Fruit fly (Drosophila melanogaster) S2 (cell line): Measurements from ENCODE around the gene Cht7.

Experiments used
- CG8478 ChIP-seq: fragments of >200 bp; optimal IDR thresholded peaks from 2 replicates; lab custom pipeline; 2018
- CTCF ChIP-seq, 2 experiments: fragments of >200 bp; optimal IDR thresholded peaks; 2 replicates each; lab custom pipeline; 2018

The Cht7 gene

dm6 chr3L:3106908-3107821 is at the start of gene Cht7:
TSS of gene Cht7 (minus strand) at chr3L:3106958.
- TF ChIP-seq CG8478 (lab: Kevin White, UChicago) = no peak
- TF ChIP-seq CTCF (optimal IDR thresholded peaks at IDR 0.05; lab: Kevin White, UChicago) = no peak

dm6 chr3L:3150376-3150775 is 43.6 kb upstream of the Cht7 start:
- TF ChIP-seq CG8478 (lab: Kevin White, UChicago) = no peak
- no peak for TF ChIP-seq CTCF (optimal IDR thresholded peaks at IDR 0.05; lab: Kevin White, UChicago)

DNA sequence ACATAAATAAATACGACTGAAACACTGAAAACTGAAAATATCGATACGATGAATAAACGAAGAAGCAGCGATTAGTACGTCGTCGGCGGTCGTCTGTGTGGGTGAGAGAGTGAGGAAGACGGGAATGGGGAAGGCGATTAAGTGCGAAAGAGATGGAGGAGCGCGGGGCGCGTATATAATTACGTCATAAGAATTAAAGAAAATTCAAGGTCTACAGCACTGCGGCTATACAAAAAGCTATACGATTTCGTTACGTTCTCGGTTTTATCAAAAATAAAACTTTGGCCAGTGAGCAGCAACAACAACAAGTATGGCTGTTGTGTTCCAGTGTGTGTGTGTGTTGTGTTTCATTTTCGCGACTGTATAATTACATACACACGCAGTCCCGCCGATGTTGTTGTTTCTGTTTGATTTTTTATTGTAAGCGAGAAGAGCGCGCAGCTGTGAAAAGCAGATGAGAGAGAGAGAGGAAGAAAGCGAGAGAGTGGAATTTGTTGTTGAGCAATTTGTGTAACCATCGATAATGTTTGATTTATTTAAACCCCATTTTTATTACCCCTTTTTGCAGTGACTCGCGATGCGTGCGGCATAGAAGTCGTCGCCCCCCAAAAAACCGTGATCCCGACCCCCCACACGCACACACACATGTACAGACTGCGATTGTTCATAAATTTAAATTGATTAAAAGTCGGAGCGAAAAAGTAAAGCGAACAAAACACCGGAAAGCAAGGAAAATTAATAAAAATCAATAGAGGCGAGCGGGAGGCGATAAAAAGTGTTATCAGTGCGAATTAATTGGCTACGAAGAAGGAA is 42.5 kb upstream of the Cht7 start:
- TF ChIP-seq CTCF (optimal IDR thresholded peaks at IDR 0.05; lab: Kevin White, UChicago) (no peak), CG8478 (lab: Kevin White, UChicago) (no peak)

DNA sequence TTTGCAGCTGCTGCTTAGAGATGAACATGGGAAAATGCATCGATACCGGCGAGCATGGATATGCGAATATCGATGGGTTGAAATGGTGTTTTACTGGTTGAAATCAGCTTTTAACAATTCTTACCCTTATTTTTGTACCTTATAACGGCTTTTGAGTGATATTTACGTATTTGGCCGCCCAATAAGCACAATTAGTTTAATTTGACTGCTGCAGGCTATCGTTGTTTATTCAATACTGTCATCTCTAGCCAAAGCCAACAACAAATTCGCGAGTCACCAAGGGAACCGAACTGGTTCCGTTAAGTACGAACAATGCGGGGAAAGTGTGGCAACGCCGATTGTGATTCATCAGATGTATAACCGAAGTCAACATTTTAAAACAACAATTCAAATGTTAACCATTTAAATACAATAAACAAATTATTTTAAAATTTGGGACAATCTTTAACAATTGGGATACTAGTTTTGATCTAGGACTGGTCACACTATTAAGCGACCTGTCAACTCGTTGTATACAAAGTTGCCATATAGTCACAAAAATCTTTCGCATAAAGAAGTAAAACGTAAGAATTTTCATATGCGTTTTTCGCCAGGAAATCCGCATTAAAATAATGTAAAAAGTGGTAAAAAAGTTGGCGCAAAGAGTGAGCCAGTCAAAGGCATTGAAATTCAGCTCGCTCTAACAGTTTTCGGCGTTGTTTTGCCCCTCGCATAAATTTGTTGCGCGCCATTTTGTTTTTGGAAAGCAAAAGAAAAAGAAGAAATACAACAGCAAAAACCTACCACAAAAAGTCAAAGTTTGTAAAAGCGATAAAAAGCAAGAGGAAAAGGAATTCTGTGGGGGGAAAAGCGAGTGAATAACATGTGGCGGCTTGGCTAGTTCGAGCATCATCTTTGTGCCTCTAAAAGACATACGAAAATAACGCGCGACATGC is 41.6 kb upstream of the Cht7 start, which contains the start of the genes Usp5 and BtbVII:
TSS of gene Usp5 (minus strand) at position 234 of the 935 bp plus-strand sequence.
TSS of gene BtbVII (plus strand) at position 522 of the 935 bp plus-strand sequence.
- TF ChIP-seq CG8478 (lab: Kevin White, UChicago) = no peak
- no peak for TF ChIP-seq CTCF (optimal IDR thresholded peaks at IDR 0.05; lab: Kevin White, UChicago)

- TF ChIP-seq CTCF (optimal IDR thresholded peaks at IDR 0.05; lab: Kevin White, UChicago) (no peak), CG8478 (lab: Kevin White, UChicago) (no peak)
These were observed 36.7 kb upstream of the Cht7 start, which contains the start of the genes CG11537 and Alg2 for dm6 chr3L:3143383-3143962. TSS of gene CG11537 (minus strand) at chr3L:3143457. TSS of gene Alg2 (plus strand) at chr3L:3143808.

dm6 chr3L:3142516-3143382 is 36.0 kb upstream of the Cht7 start:
- TF ChIP-seq CTCF (optimal IDR thresholded peaks at IDR 0.05; lab: Kevin White, UChicago) = no peak
- TF ChIP-seq CG8478 (lab: Kevin White, UChicago) = no peak

- TF ChIP-seq CG8478 (lab: Kevin White, UChicago) (no peak), CTCF (optimal IDR thresholded peaks at IDR 0.05; lab: Kevin White, UChicago) (no peak)
These were observed 34.7 kb upstream of the Cht7 start for dm6 chr3L:3141411-3141810.

DNA sequence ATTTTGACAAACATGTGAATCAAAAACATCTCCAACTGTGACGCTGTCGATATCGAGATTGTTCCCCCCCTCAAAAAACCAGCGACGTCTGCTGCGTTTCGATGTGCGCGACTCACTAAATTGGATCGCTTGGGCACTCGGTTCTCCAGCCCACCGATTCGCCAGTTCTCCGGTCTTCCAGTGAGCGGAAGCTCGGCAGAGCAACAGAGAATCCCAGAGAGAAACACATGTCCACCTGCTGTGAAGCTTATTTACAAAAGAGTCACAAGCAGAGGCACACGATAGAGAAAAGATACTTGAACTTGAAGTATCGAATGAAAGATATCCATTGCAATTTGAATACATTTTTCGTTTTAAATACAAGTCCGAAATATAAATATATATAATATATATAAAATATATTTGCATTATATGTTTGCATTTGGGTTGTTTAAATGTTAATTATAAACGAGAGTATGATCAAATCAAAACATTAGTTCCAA is 27.3 kb upstream of the Cht7 start:
- TF ChIP-seq CTCF (optimal IDR thresholded peaks at IDR 0.05; lab: Kevin White, UChicago) (no peak), CG8478 (lab: Kevin White, UChicago) (no peak)

DNA sequence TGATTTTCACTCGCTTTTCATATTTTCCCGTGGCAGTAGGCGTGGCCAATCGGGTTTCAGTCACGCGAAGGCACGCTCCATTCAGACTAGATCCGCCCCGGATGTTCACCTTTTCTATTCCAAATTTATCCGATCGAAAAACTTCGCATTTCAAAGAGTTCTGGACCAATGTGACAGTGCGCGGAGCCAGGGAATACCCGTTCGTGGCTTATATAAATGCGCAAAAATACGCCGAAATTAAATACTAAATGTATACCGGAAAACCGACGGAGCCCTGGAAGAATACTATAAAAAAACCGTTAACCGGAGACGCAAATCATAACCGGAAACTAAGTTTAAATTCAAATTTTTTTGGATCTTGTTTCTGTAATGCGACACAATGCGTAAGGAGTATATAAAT is 20.8 kb upstream of the Cht7 start, which contains the start of gene promL:
TSS of gene promL (minus strand) at position 181 of the 400 bp plus-strand sequence.
- TF ChIP-seq CTCF (optimal IDR thresholded peaks at IDR 0.05; lab: Kevin White, UChicago) = no peak
- TF ChIP-seq CG8478 (lab: Kevin White, UChicago) = no peak

DNA sequence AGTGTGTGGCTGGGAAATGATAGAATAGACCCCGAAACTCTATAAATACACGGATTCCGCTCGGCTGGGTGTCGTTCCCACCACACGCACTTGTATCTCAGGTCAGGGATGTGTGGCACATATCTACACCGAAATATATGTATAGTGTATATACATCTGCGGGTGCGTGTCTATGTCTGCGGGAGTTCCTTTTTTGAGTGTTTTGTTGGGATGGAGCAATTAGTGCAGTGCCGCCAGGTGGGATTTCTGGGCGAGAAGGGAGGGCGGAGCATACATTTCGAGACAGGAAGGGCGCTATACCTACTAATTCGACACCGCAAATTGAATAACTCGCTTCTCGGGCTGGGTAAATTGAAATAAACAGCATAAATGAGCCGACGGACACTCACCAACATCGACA is 19.7 kb upstream of the Cht7 start:
- TF ChIP-seq CTCF (optimal IDR thresholded peaks at IDR 0.05; lab: Kevin White, UChicago) (no peak), CG8478 (lab: Kevin White, UChicago) (no peak)

DNA sequence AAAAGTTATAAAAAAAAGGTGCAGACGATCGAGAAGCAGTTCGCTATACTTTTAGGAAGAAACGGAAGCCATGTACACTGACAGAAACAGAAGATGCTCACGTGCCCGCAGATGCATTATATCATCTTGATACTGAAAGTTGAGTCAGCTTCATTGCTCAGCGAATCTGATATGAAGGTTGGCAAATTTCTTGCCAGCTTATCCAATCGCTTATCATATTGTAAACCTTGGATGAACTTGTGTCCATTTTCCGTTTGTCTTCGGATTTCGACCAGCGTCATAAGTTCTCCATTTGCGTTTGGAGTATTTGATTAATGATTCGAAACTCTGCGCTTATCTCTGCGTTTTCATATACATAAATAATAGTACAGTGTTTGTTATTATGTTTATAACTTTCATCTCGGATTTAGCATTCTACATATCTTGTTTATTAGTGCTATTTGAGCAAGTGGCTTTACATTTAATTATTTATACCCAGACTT is 18.9 kb upstream of the Cht7 start:
- TF ChIP-seq CTCF (optimal IDR thresholded peaks at IDR 0.05; lab: Kevin White, UChicago) (no peak), CG8478 (lab: Kevin White, UChicago) (no peak)
